Worm (Caenorhabditis elegans) whole organism, L3 larva: Measurements from ENCODE around the gene C07E3.9.

Experiments
- ZK546.5 ChIP-seq: sonication (generic microtip); optimal IDR thresholded peaks from 2 replicates; lab custom pipeline; 2017; ENCODE audit warnings: missing biosample characterization, missing genetic modification characterization
- aly-2 ChIP-seq: fragments of 150-350 bp; optimal IDR thresholded peaks from 2 replicates; lab custom pipeline; 2014; ENCODE audit warnings: missing biosample characterization, missing genetic modification characterization
- ama-1 ChIP-seq: fragments of 150-350 bp; optimal IDR thresholded peaks from 2 replicates; lab custom pipeline; 2018
- ceh-16 ChIP-seq: sonication (generic microtip); optimal IDR thresholded peaks from 2 replicates; lab custom pipeline; 2017; ENCODE audit warnings: missing biosample characterization, missing genetic modification characterization
- ceh-28 ChIP-seq: fragments of 150-350 bp; optimal IDR thresholded peaks from 2 replicates; lab custom pipeline; 2014; ENCODE audit warnings: missing biosample characterization, missing genetic modification reagents, missing genetic modification characterization
- ceh-82 ChIP-seq: fragments of 150-350 bp; optimal IDR thresholded peaks from 2 replicates; lab custom pipeline; 2014; ENCODE audit warnings: missing biosample characterization, missing genetic modification characterization
- daf-12 ChIP-seq: fragments of 150-350 bp; optimal IDR thresholded peaks from 2 replicates; lab custom pipeline; 2014; ENCODE audit warnings: missing biosample characterization, missing genetic modification reagents, missing genetic modification characterization
- egl-27 ChIP-seq: sonication (generic microtip); optimal IDR thresholded peaks from 4 replicates; lab custom pipeline; 2017; ENCODE audit warnings: missing biosample characterization, missing genetic modification reagents, missing genetic modification characterization
- egl-5 ChIP-seq: fragments of 150-350 bp; optimal IDR thresholded peaks from 2 replicates; lab custom pipeline; 2017; ENCODE audit warnings: missing biosample characterization, missing genetic modification reagents, missing genetic modification characterization, inconsistent platforms
- elt-1 ChIP-seq: fragments of 150-350 bp; optimal IDR thresholded peaks from 2 replicates; lab custom pipeline; 2014; ENCODE audit warnings: missing biosample characterization, missing genetic modification characterization
- elt-2 ChIP-seq: sonication (generic microtip); optimal IDR thresholded peaks from 2 replicates; lab custom pipeline; 2016; ENCODE audit warnings: missing genetic modification reagents, mild to moderate bottlenecking, missing genetic modification characterization, missing compliant biosample characterization
- elt-3 ChIP-seq, 3 experiments: fragments of 150-350 bp in 1 of 3; sonication (generic microtip) in 2 of 3; optimal IDR thresholded peaks; 2 replicates in 2 of 3; 4 replicates in 1 of 3; lab custom pipeline; 2014 to 2017; ENCODE audit warnings: missing biosample characterization in 3 of 3, missing genetic modification characterization in 3 of 3
- eor-1 ChIP-seq, 2 experiments: fragments of 150-350 bp; optimal IDR thresholded peaks; 2 replicates each; lab custom pipeline; 2014 to 2018; ENCODE audit warnings: missing biosample characterization in 2 of 2, missing genetic modification characterization in 2 of 2
- fkh-10 ChIP-seq: sonication (generic microtip); optimal IDR thresholded peaks from 2 replicates; lab custom pipeline; 2017; ENCODE audit warnings: missing biosample characterization, missing genetic modification reagents, missing genetic modification characterization
- fkh-2 ChIP-seq: fragments of 150-350 bp; optimal IDR thresholded peaks from 2 replicates; lab custom pipeline; 2014; ENCODE audit warnings: missing biosample characterization, missing genetic modification reagents, missing genetic modification characterization
- fos-1 ChIP-seq: fragments of 150-350 bp; optimal IDR thresholded peaks from 2 replicates; lab custom pipeline; 2014; ENCODE audit warnings: missing biosample characterization, missing genetic modification characterization
- hmg-11 ChIP-seq: sonication (generic microtip); optimal IDR thresholded peaks from 2 replicates; lab custom pipeline; 2016; ENCODE audit warnings: missing genetic modification characterization, missing compliant biosample characterization
- lin-39 ChIP-seq: fragments of 150-350 bp; optimal IDR thresholded peaks from 2 replicates; lab custom pipeline; 2018; ENCODE audit warnings: missing biosample characterization, missing genetic modification reagents, missing genetic modification characterization
- nfya-1 ChIP-seq: sonication (generic microtip); optimal IDR thresholded peaks from 2 replicates; lab custom pipeline; 2017; ENCODE audit warnings: missing genetic modification characterization, mild to moderate bottlenecking, missing compliant biosample characterization, antibody characterized with exemption, moderate library complexity; ENCODE audit not compliant: insufficient read depth
- nhr-12 ChIP-seq: fragments of 150-350 bp; optimal IDR thresholded peaks from 2 replicates; lab custom pipeline; 2014; ENCODE audit warnings: missing biosample characterization, missing genetic modification characterization
- nhr-23 ChIP-seq: fragments of 150-350 bp; optimal IDR thresholded peaks from 2 replicates; lab custom pipeline; 2014; ENCODE audit warnings: missing biosample characterization, missing genetic modification reagents, missing genetic modification characterization
- nhr-237 ChIP-seq: fragments of 150-350 bp; optimal IDR thresholded peaks from 2 replicates; lab custom pipeline; 2014; ENCODE audit warnings: missing biosample characterization, missing genetic modification characterization
- nhr-25 ChIP-seq: sonication (generic microtip); optimal IDR thresholded peaks from 2 replicates; lab custom pipeline; 2017; ENCODE audit warnings: missing biosample characterization, missing genetic modification characterization
- nhr-28 ChIP-seq: fragments of 150-350 bp; optimal IDR thresholded peaks from 2 replicates; lab custom pipeline; 2014; ENCODE audit warnings: missing biosample characterization, missing genetic modification characterization
- nhr-43 ChIP-seq: sonication (generic microtip); optimal IDR thresholded peaks from 2 replicates; lab custom pipeline; 2016; ENCODE audit warnings: mild to moderate bottlenecking, missing genetic modification characterization, missing compliant biosample characterization; ENCODE audit not compliant: poor library complexity, severe bottlenecking
- nhr-67 ChIP-seq: fragments of 150-350 bp; optimal IDR thresholded peaks from 2 replicates; lab custom pipeline; 2014; ENCODE audit warnings: missing biosample characterization, missing genetic modification characterization
- nhr-76 ChIP-seq: fragments of 150-350 bp; sonication (generic microtip); optimal IDR thresholded peaks from 5 replicates; lab custom pipeline; 2014; ENCODE audit warnings: missing biosample characterization, missing genetic modification characterization
- nhr-77 ChIP-seq: fragments of 150-350 bp; optimal IDR thresholded peaks from 2 replicates; lab custom pipeline; 2014; ENCODE audit warnings: missing biosample characterization, missing genetic modification characterization
- pha-4 ChIP-seq: fragments of 150-350 bp; optimal IDR thresholded peaks from 2 replicates; lab custom pipeline; 2014; ENCODE audit warnings: missing biosample characterization, missing genetic modification reagents, missing genetic modification characterization
- pqm-1 ChIP-seq: fragments of 150-350 bp; optimal IDR thresholded peaks from 2 replicates; lab custom pipeline; 2017; ENCODE audit warnings: missing biosample characterization, missing genetic modification characterization, inconsistent platforms
- skn-1 ChIP-seq: fragments of 150-350 bp; optimal IDR thresholded peaks from 2 replicates; lab custom pipeline; 2014; ENCODE audit warnings: missing biosample characterization, missing genetic modification characterization
- snpc-4 ChIP-seq: fragments of 150-350 bp; optimal IDR thresholded peaks from 2 replicates; lab custom pipeline; 2014; ENCODE audit warnings: missing biosample characterization, missing genetic modification characterization
- tbx-2 ChIP-seq: sonication (generic microtip); optimal IDR thresholded peaks from 2 replicates; lab custom pipeline; 2016; ENCODE audit warnings: mild to moderate bottlenecking, missing genetic modification characterization, missing compliant biosample characterization
- zag-1 ChIP-seq: fragments of 150-350 bp; optimal IDR thresholded peaks from 2 replicates; lab custom pipeline; 2014; ENCODE audit warnings: missing biosample characterization, missing genetic modification characterization
- ztf-11 ChIP-seq: fragments of 150-350 bp; optimal IDR thresholded peaks from 2 replicates; lab custom pipeline; 2014; ENCODE audit warnings: missing biosample characterization, missing genetic modification characterization

The C07E3.9 gene

ce11 chrII:10316119-10316518 lies 34.4 kb upstream of the C07E3.9 start, which contains the start of gene gcy-5:
Gene gcy-5, minus strand, starts transcription at chrII:10316219.
- TF ChIP-seq ZK546.5 (tag; lab: Kevin White, UChicago) = no peak
- no peak for TF ChIP-seq zag-1
- no peak for TF ChIP-seq aly-2 (tag; lab: Kevin White, UChicago)
- no peak for TF ChIP-seq ztf-11 (tag; lab: Kevin White, UChicago)
- no peak for TF ChIP-seq fkh-10 (GFP tag; lab: Kevin White, UChicago)
- TF ChIP-seq lin-39 (tag; lab: Kevin White, UChicago) = no peak
- no peak for TF ChIP-seq egl-5 (tag; lab: Kevin White, UChicago)
- no peak for TF ChIP-seq pqm-1 (tag; lab: Kevin White, UChicago)
- no peak for TF ChIP-seq fkh-2 (tag; lab: Kevin White, UChicago)
- no peak for TF ChIP-seq nhr-67
- no peak for TF ChIP-seq ceh-28 (tag; lab: Kevin White, UChicago)
- no peak for TF ChIP-seq snpc-4 (tag; lab: Kevin White, UChicago)
- no peak for TF ChIP-seq nhr-12 (tag; lab: Kevin White, UChicago)
- no peak for TF ChIP-seq ceh-16 (tag; lab: Kevin White, UChicago)
- no peak for TF ChIP-seq nhr-237 (tag; lab: Kevin White, UChicago)
- TF ChIP-seq nhr-43 (tag; lab: Kevin White, UChicago) = no peak

- TF ChIP-seq pha-4 (no peak), egl-27 (tag; lab: Kevin White, UChicago) (no peak), ceh-82 (no peak), elt-3 (tag; optimal IDR thresholded peaks at IDR 0.05; lab: Kevin White, UChicago) (no peak), snpc-4 (tag; lab: Kevin White, UChicago) (no peak), ceh-28 (tag; lab: Kevin White, UChicago) (no peak), nhr-43 (tag; lab: Kevin White, UChicago) (no peak), eor-1 (tag; optimal IDR thresholded peaks at IDR 0.05; lab: Kevin White, UChicago) (no peak), zag-1 (no peak), ama-1 (no peak), nhr-23 (tag; lab: Kevin White, UChicago) (no peak), nhr-77 (tag; lab: Kevin White, UChicago) (no peak), nhr-25 (tag; lab: Kevin White, UChicago) (no peak)
Observed at ce11 chrII:10317007-10317406, 33.5 kb upstream of the C07E3.9 start, which contains the start of gene M02G9.4. Gene M02G9.4, plus strand, starts transcription at chrII:10317307.

ce11 chrII:10321410-10321809 lies 29.1 kb upstream of the C07E3.9 start, which contains the start of gene idpp-4:
Gene idpp-4, plus strand, starts transcription at chrII:10321460.
- no peak for TF ChIP-seq elt-1
- TF ChIP-seq ZK546.5 (tag; lab: Kevin White, UChicago) = no peak
- no peak for TF ChIP-seq snpc-4 (tag; lab: Kevin White, UChicago)
- no peak for TF ChIP-seq daf-12 (tag; lab: Kevin White, UChicago)
- no peak for TF ChIP-seq ama-1
- no peak for TF ChIP-seq nhr-76 (tag; lab: Kevin White, UChicago)
- TF ChIP-seq nhr-43 (tag; lab: Kevin White, UChicago) = no peak
- no peak for TF ChIP-seq pha-4
- TF ChIP-seq fos-1 = no peak
- TF ChIP-seq nhr-28 = no peak
- TF ChIP-seq nhr-12 (tag; lab: Kevin White, UChicago) = no peak
- no peak for TF ChIP-seq fkh-10 (GFP tag; lab: Kevin White, UChicago)
- TF ChIP-seq ceh-28 (tag; lab: Kevin White, UChicago) = no peak
- TF ChIP-seq elt-2 (tag; lab: Kevin White, UChicago) = no peak
- TF ChIP-seq hmg-11 (tag; lab: Kevin White, UChicago) = no peak
- TF ChIP-seq skn-1 (tag; lab: Kevin White, UChicago) = no peak
- TF ChIP-seq nhr-67 = no peak
- TF ChIP-seq nfya-1 (tag; lab: Kevin White, UChicago) = no peak
- TF ChIP-seq tbx-2 (tag; lab: Kevin White, UChicago) = no peak
- TF ChIP-seq, all 47 proteins: peak for 0

ce11 chrII:10325615-10326232 lies 24.8 kb upstream of the C07E3.9 start, which contains the start of gene appg-1:
Gene appg-1, plus strand, starts transcription at chrII:10326041.
- no peak for TF ChIP-seq daf-12 (tag; lab: Kevin White, UChicago)
- no peak for TF ChIP-seq nhr-25 (tag; lab: Kevin White, UChicago)
- TF ChIP-seq aly-2 (tag; lab: Kevin White, UChicago) = no peak
